Worm (Caenorhabditis elegans) whole organism, midembryonic: Measurements from ENCODE around the gene fzo-1.
A peak's percentile ranks its signal among the peaks of the same experiment; 100 is the strongest.

ENCODE experiments used
- T22C8.4 ChIP-seq: fragments of 200-800 bp; sonication (Bioruptor generic); IDR thresholded peaks from 2 replicates; pipeline ENCODE4 v1.3.6; 2022; ENCODE audit warnings: missing genetic modification characterization, missing compliant biosample characterization
- cog-1 ChIP-seq: sonication (generic microtip); optimal IDR thresholded peaks from 2 replicates; lab custom pipeline; 2016; ENCODE audit warnings: missing genetic modification characterization, missing compliant biosample characterization
- flt-1 ChIP-seq: fragments of 200-800 bp; sonication (Bioruptor generic); IDR thresholded peaks from 2 replicates; pipeline ENCODE4 v1.3.6; 2022; ENCODE audit warnings: missing genetic modification characterization, missing compliant biosample characterization
- klf-2 ChIP-seq: fragments of 200-800 bp; sonication (Bioruptor generic); conservative IDR thresholded peaks from 2 replicates; pipeline ENCODE4 v1.3.6; 2022; ENCODE audit warnings: missing genetic modification reagents, missing genetic modification characterization, missing compliant biosample characterization
- med-1 ChIP-seq: sonication (generic microtip); optimal IDR thresholded peaks from 2 replicates; lab custom pipeline; 2017; ENCODE audit warnings: missing genetic modification characterization, mild to moderate bottlenecking, missing compliant biosample characterization, antibody characterized with exemption, missing genetic modification reagents; ENCODE audit not compliant: insufficient read depth
- ref-1 ChIP-seq: fragments of 200-800 bp; sonication (Bioruptor generic); conservative IDR thresholded peaks from 2 replicates; pipeline ENCODE4 v1.3.6; 2022; ENCODE audit warnings: missing genetic modification reagents, missing genetic modification characterization, missing compliant biosample characterization
- tab-1 ChIP-seq: fragments of 200-800 bp; sonication (Bioruptor generic); IDR thresholded peaks from 2 replicates; pipeline ENCODE4 v1.3.6; 2022; ENCODE audit warnings: missing genetic modification characterization, missing compliant biosample characterization
- ztf-23 ChIP-seq: fragments of 200-800 bp; sonication (Bioruptor generic); IDR thresholded peaks from 2 replicates; pipeline ENCODE4 v1.3.6; 2022; ENCODE audit warnings: missing genetic modification reagents, missing genetic modification characterization, missing compliant biosample characterization
- ztf-29 ChIP-seq: fragments of 200-800 bp; sonication (Bioruptor generic); IDR thresholded peaks from 2 replicates; pipeline ENCODE4 v1.3.6; 2022; ENCODE audit warnings: missing genetic modification reagents, missing genetic modification characterization, missing compliant biosample characterization

fzo-1 gene

ce11 chrII:5844694-5845129 is 8.7 kb upstream of the fzo-1 start:
- TF ChIP-seq cog-1 (tag; lab: Kevin White, UChicago), result peak; percentile 99
- TF ChIP-seq ztf-29 (GFP tag; lab: Robert Waterston, UW), result peak; percentile 83
- no peak for TF ChIP-seq ref-1 (GFP tag; lab: Robert Waterston, UW)
- TF ChIP-seq tab-1 (GFP tag; lab: Robert Waterston, UW), result peak; percentile 61; the same call in 1 of the 2 replicates
- TF ChIP-seq klf-2, result peak; percentile 53; the same call in 1 of the 2 replicates
- TF ChIP-seq T22C8.4 (GFP tag; lab: Robert Waterston, UW), result peak; percentile 74; the same call in 1 of the 2 replicates
- peak; percentile 90 for TF ChIP-seq flt-1
- peak; percentile 34 for TF ChIP-seq med-1 (GFP tag; lab: Kevin White, UChicago)
- peak; percentile 90 for TF ChIP-seq ztf-23

ce11 chrII:5841866-5842265 is 5.9 kb upstream of the fzo-1 start, which contains the start of gene nep-25:
TSS of gene nep-25 (plus strand) at chrII:5842240.
- no peak for TF ChIP-seq T22C8.4 (GFP tag; lab: Robert Waterston, UW)
- TF ChIP-seq ref-1 (GFP tag; lab: Robert Waterston, UW), result no peak
- TF ChIP-seq cog-1 (tag; lab: Kevin White, UChicago), result no peak
- no peak for TF ChIP-seq flt-1
- TF ChIP-seq ztf-23, result no peak
- no peak for TF ChIP-seq tab-1 (GFP tag; lab: Robert Waterston, UW)
- TF ChIP-seq ztf-29 (GFP tag; lab: Robert Waterston, UW), result no peak
- no peak for TF ChIP-seq med-1 (GFP tag; lab: Kevin White, UChicago)
- no peak for TF ChIP-seq klf-2

ce11 chrII:5841053-5841547 is 5.1 kb upstream of the fzo-1 start, which contains the start of gene lec-5:
TSS of gene lec-5 (minus strand) at chrII:5841103.
- no peak for TF ChIP-seq cog-1 (tag; lab: Kevin White, UChicago)
- no peak for TF ChIP-seq ref-1 (GFP tag; lab: Robert Waterston, UW)

ce11 chrII:5839227-5839626 is 3.2 kb upstream of the fzo-1 start, which contains the start of gene ZK1248.19:
TSS of gene ZK1248.19 (minus strand) at chrII:5839414.
- TF ChIP-seq cog-1 (tag; lab: Kevin White, UChicago) (no peak), flt-1 (no peak), med-1 (GFP tag; lab: Kevin White, UChicago) (no peak), ztf-23 (no peak), tab-1 (GFP tag; lab: Robert Waterston, UW) (no peak), T22C8.4 (GFP tag; lab: Robert Waterston, UW) (no peak), ref-1 (GFP tag; lab: Robert Waterston, UW) (no peak), ztf-29 (GFP tag; lab: Robert Waterston, UW) (no peak), klf-2 (no peak)

ce11 chrII:5838453-5838852 is 2.5 kb upstream of the fzo-1 start, which contains the start of gene ZK1248.15:
TSS of gene ZK1248.15 (minus strand) at chrII:5838553.
- TF ChIP-seq ref-1 (GFP tag; lab: Robert Waterston, UW) (no peak), cog-1 (tag; lab: Kevin White, UChicago) (no peak), ztf-23 (no peak), tab-1 (GFP tag; lab: Robert Waterston, UW) (no peak), T22C8.4 (GFP tag; lab: Robert Waterston, UW) (no peak)

ce11 chrII:5835146-5835545 is 857 bp downstream of the fzo-1 start:
- no peak for TF ChIP-seq tab-1 (GFP tag; lab: Robert Waterston, UW)
- TF ChIP-seq med-1 (GFP tag; lab: Kevin White, UChicago), result no peak
- TF ChIP-seq T22C8.4 (GFP tag; lab: Robert Waterston, UW), result no peak
- TF ChIP-seq klf-2, result no peak
- TF ChIP-seq flt-1, result no peak
- TF ChIP-seq ref-1 (GFP tag; lab: Robert Waterston, UW), result no peak
- no peak for TF ChIP-seq ztf-23
- no peak for TF ChIP-seq ztf-29 (GFP tag; lab: Robert Waterston, UW)
- TF ChIP-seq cog-1 (tag; lab: Kevin White, UChicago), result no peak

ce11 chrII:5833136-5833535 is 2.9 kb downstream of the fzo-1 start, which contains the start of gene gtap-1:
TSS of gene gtap-1 (minus strand) at chrII:5833236.
- TF ChIP-seq ztf-23, result no peak
- no peak for TF ChIP-seq T22C8.4 (GFP tag; lab: Robert Waterston, UW)
- TF ChIP-seq ztf-29 (GFP tag; lab: Robert Waterston, UW), result no peak
- no peak for TF ChIP-seq tab-1 (GFP tag; lab: Robert Waterston, UW)
- TF ChIP-seq flt-1, result no peak
- TF ChIP-seq ref-1 (GFP tag; lab: Robert Waterston, UW), result no peak
- TF ChIP-seq klf-2, result no peak
- TF ChIP-seq med-1 (GFP tag; lab: Kevin White, UChicago), result no peak
- no peak for TF ChIP-seq cog-1 (tag; lab: Kevin White, UChicago)

- TF ChIP-seq ztf-29 (GFP tag; lab: Robert Waterston, UW), result no peak
- TF ChIP-seq med-1 (GFP tag; lab: Kevin White, UChicago), result no peak
Measured at ce11 chrII:5831373-5831772, 4.6 kb downstream of the fzo-1 start.

- no peak for TF ChIP-seq tab-1 (GFP tag; lab: Robert Waterston, UW)
- no peak for TF ChIP-seq cog-1 (tag; lab: Kevin White, UChicago)
- no peak for TF ChIP-seq ref-1 (GFP tag; lab: Robert Waterston, UW)
- TF ChIP-seq T22C8.4 (GFP tag; lab: Robert Waterston, UW), result no peak
- no peak for TF ChIP-seq ztf-29 (GFP tag; lab: Robert Waterston, UW)
- TF ChIP-seq klf-2, result no peak
- TF ChIP-seq ztf-23, result no peak
- no peak for TF ChIP-seq med-1 (GFP tag; lab: Kevin White, UChicago)
- no peak for TF ChIP-seq flt-1
Measured at ce11 chrII:5829940-5830424, 6.0 kb downstream of the fzo-1 start, which contains the start of gene col-74. TSS of gene col-74 (plus strand) at chrII:5830374.

ce11 chrII:5828486-5828885 is 7.5 kb downstream of the fzo-1 start, which contains the start of gene ZK1248.11:
TSS of gene ZK1248.11 (minus strand) at chrII:5828586.
- no peak for TF ChIP-seq med-1 (GFP tag; lab: Kevin White, UChicago)
- no peak for TF ChIP-seq klf-2
- TF ChIP-seq flt-1, result no peak
- no peak for TF ChIP-seq T22C8.4 (GFP tag; lab: Robert Waterston, UW)
- TF ChIP-seq ztf-29 (GFP tag; lab: Robert Waterston, UW), result no peak
- TF ChIP-seq ref-1 (GFP tag; lab: Robert Waterston, UW), result no peak
- no peak for TF ChIP-seq cog-1 (tag; lab: Kevin White, UChicago)
- no peak for TF ChIP-seq tab-1 (GFP tag; lab: Robert Waterston, UW)
- TF ChIP-seq ztf-23, result no peak
